Fruit fly (Drosophila melanogaster): Measurements from ENCODE around the gene MED31.
A peak's percentile ranks its signal among the peaks of the same experiment; 100 is the strongest.

MED31 gene

dm6 chr3R:4654557-4655273, 13.0 kb downstream of the MED31 start, which contains the start of gene spartin (continued):
- TF ChIP-seq unc-4 (GFP tag; IDR thresholded peaks at IDR 0.05; ENCODE audit: partially characterized antibody) (peak; percentile 35; the same call in 1 of the 2 replicates), CG10979 (tag; optimal IDR thresholded peaks at IDR 0.05) (peak; percentile 19), CG33213 (GFP tag; optimal IDR thresholded peaks at IDR 0.05) (peak; percentile 23), Xrp1 (GFP tag; IDR thresholded peaks at IDR 0.05) (peak; percentile 24; the same call in 1 of the 2 replicates), CG8290 (GFP tag; optimal IDR thresholded peaks at IDR 0.05) (no peak), CG8290 (tag; optimal IDR thresholded peaks at IDR 0.05) (peak in 1 of 2 experiments; percentile 60), CG14014 (GFP tag; IDR thresholded peaks at IDR 0.05) (peak; percentile 21; the same call in 1 of the 2 replicates)

- TF ChIP-seq psq (GFP tag; optimal IDR thresholded peaks at IDR 0.05) = no peak
- no peak for TF ChIP-seq CG7271 (tag; optimal IDR thresholded peaks at IDR 0.05)
- peak; percentile 40; the same call in 1 of the 2 replicates for TF ChIP-seq CG11085 (GFP tag; IDR thresholded peaks at IDR 0.05)
- TF ChIP-seq CG17359 (tag; optimal IDR thresholded peaks at IDR 0.05) = peak; percentile 27
- TF ChIP-seq CG1529 (GFP tag; optimal IDR thresholded peaks at IDR 0.05) = no peak
- TF ChIP-seq ase (GFP tag; IDR thresholded peaks at IDR 0.05) = no peak
- TF ChIP-seq stc (GFP tag; IDR thresholded peaks at IDR 0.05) = no peak; the same call in 1 of the 2 replicates
- TF ChIP-seq Hr3 (GFP tag; optimal IDR thresholded peaks at IDR 0.05) = no peak
- peak; percentile 73 for TF ChIP-seq nom (GFP tag; optimal IDR thresholded peaks at IDR 0.05)
- no peak for TF ChIP-seq CG3838 (GFP tag; optimal IDR thresholded peaks at IDR 0.05)
- TF ChIP-seq BtbVII (GFP tag; optimal IDR thresholded peaks at IDR 0.05) = peak; percentile 16
- TF ChIP-seq Dp (GFP tag; optimal IDR thresholded peaks at IDR 0.05) = peak; percentile 47
- TF ChIP-seq CG14050 (GFP tag; IDR thresholded peaks at IDR 0.05) = peak; percentile 41; the same call in 2 of the 3 replicates
- TF ChIP-seq oc (tag; optimal IDR thresholded peaks at IDR 0.05) = no peak
- TF ChIP-seq ab (GFP tag; optimal IDR thresholded peaks at IDR 0.05) = peak; percentile 3
- TF ChIP-seq ro (GFP tag; IDR thresholded peaks at IDR 0.05) = no peak
- peak; percentile 9 for TF ChIP-seq CG7786 (GFP tag; optimal IDR thresholded peaks at IDR 0.05)
- TF ChIP-seq CG10267 (tag; optimal IDR thresholded peaks at IDR 0.05) = peak; percentile 48
- no peak for TF ChIP-seq CG12942 (GFP tag; optimal IDR thresholded peaks at IDR 0.05)
- peak; percentile 4 for TF ChIP-seq CG12391 (tag; optimal IDR thresholded peaks at IDR 0.05)
- peak; percentile 68 for TF ChIP-seq vfl (GFP tag; optimal IDR thresholded peaks at IDR 0.05)
- no peak for TF ChIP-seq CG12219 (GFP tag; optimal IDR thresholded peaks at IDR 0.05)
- no peak for TF ChIP-seq dmrt11E (tag; optimal IDR thresholded peaks at IDR 0.05)
- no peak for TF ChIP-seq Sox100B (GFP tag; optimal IDR thresholded peaks at IDR 0.05)
- no peak for TF ChIP-seq CG4424 (GFP tag; optimal IDR thresholded peaks at IDR 0.05)
- TF ChIP-seq sima (GFP tag; optimal IDR thresholded peaks at IDR 0.05) = no peak
- no peak for TF ChIP-seq Hsf (GFP tag; optimal IDR thresholded peaks at IDR 0.05)
- peak; percentile 46 for TF ChIP-seq CG17829 (tag; optimal IDR thresholded peaks at IDR 0.05)
- no peak for TF ChIP-seq cato (GFP tag; optimal IDR thresholded peaks at IDR 0.05; ENCODE audit: borderline replicate concordance)
- no peak for TF ChIP-seq CG18476 (GFP tag; optimal IDR thresholded peaks at IDR 0.05)
- TF ChIP-seq Max (GFP tag; optimal IDR thresholded peaks at IDR 0.05) = peak; percentile 10
- TF ChIP-seq fd3F (GFP tag; optimal IDR thresholded peaks at IDR 0.05) = no peak
- peak; percentile 23 for TF ChIP-seq D (optimal IDR thresholded peaks at IDR 0.05)
- TF ChIP-seq D (GFP tag; optimal IDR thresholded peaks at IDR 0.05) = no peak
- TF ChIP-seq Camta (GFP tag; optimal IDR thresholded peaks at IDR 0.05) = peak; percentile 49
- TF ChIP-seq Usf (GFP tag; optimal IDR thresholded peaks at IDR 0.05) = no peak
- TF ChIP-seq Blimp-1 (GFP tag; optimal IDR thresholded peaks at IDR 0.05) = no peak
- peak; percentile 48 for TF ChIP-seq lilli (GFP tag; optimal IDR thresholded peaks at IDR 0.05)
- TF ChIP-seq shn (GFP tag; optimal IDR thresholded peaks at IDR 0.05) = no peak
Measured at dm6 chr3R:4658991-4659933, 17.5 kb downstream of the MED31 start, which contains the start of gene smash. Gene smash, plus strand, starts transcription at chr3R:4659579.
